Fruit fly (Drosophila melanogaster) whole organism, embryonic: Measurements from ENCODE around the gene CG4210.

Experiments
- BEAF-32 ChIP-seq: fragments of 200-800 bp; sonication (Bioruptor generic); optimal IDR thresholded peaks from 3 replicates; lab custom pipeline; 2017; ENCODE audit warnings: missing biosample characterization, missing genetic modification characterization, mild to moderate bottlenecking, moderate library complexity, missing genetic modification reagents
- CG10431 ChIP-seq: fragments of 200-800 bp; sonication (Bioruptor generic); optimal IDR thresholded peaks from 3 replicates; lab custom pipeline; 2018; ENCODE audit warnings: missing biosample characterization, mild to moderate bottlenecking, missing genetic modification characterization
- CG11723 ChIP-seq: fragments of 200-800 bp; sonication (Bioruptor generic); optimal IDR thresholded peaks from 2 replicates; lab custom pipeline; 2017; ENCODE audit warnings: missing biosample characterization, mild to moderate bottlenecking, missing genetic modification characterization
- CG12299 ChIP-seq: fragments of 200-800 bp; sonication (Bioruptor generic); optimal IDR thresholded peaks from 2 replicates; lab custom pipeline; 2018; ENCODE audit warnings: missing biosample characterization, mild to moderate bottlenecking, missing genetic modification characterization
- CG14441 ChIP-seq: fragments of 200-800 bp; sonication (Bioruptor generic); IDR thresholded peaks from 2 replicates; pipeline ENCODE4 v1.3.6; 2022; ENCODE audit warnings: missing biosample characterization, missing genetic modification characterization
- CG17186 ChIP-seq: fragments of 200-800 bp; sonication (Bioruptor generic); optimal IDR thresholded peaks from 3 replicates; lab custom pipeline; 2017; ENCODE audit warnings: missing biosample characterization, missing genetic modification reagents, missing genetic modification characterization
- CG17361 ChIP-seq: fragments of 200-800 bp; sonication (Bioruptor generic); IDR thresholded peaks from 3 replicates; pipeline ENCODE4 v1.3.6; 2022; ENCODE audit warnings: missing biosample characterization, missing genetic modification characterization
- CG17568 ChIP-seq: fragments of 200-800 bp; sonication (Bioruptor generic); optimal IDR thresholded peaks from 2 replicates; lab custom pipeline; 2018; ENCODE audit warnings: missing biosample characterization, mild to moderate bottlenecking, missing genetic modification characterization, moderate library complexity
- CG17802 ChIP-seq: fragments of 200-800 bp; sonication (Bioruptor generic); optimal IDR thresholded peaks from 2 replicates; lab custom pipeline; 2018; ENCODE audit warnings: missing biosample characterization, mild to moderate bottlenecking, missing genetic modification characterization, moderate library complexity
- CG18599 ChIP-seq: fragments of 200-800 bp; sonication (Bioruptor generic); optimal IDR thresholded peaks from 3 replicates; lab custom pipeline; 2017; ENCODE audit warnings: missing biosample characterization, missing genetic modification characterization, mild to moderate bottlenecking, moderate library complexity, missing genetic modification reagents
- CG3847 ChIP-seq: fragments of 200-800 bp; sonication (Bioruptor generic); IDR thresholded peaks from 2 replicates; pipeline ENCODE4 v1.3.6; 2022; ENCODE audit warnings: missing biosample characterization, missing genetic modification characterization
- CG4617 ChIP-seq: fragments of 200-800 bp; sonication (Bioruptor generic); optimal IDR thresholded peaks from 3 replicates; lab custom pipeline; 2016; ENCODE audit warnings: missing biosample characterization, missing genetic modification characterization, borderline replicate concordance
- CG4707 ChIP-seq: fragments of 200-800 bp; sonication (Bioruptor generic); optimal IDR thresholded peaks from 2 replicates; lab custom pipeline; 2018; ENCODE audit warnings: missing biosample characterization, mild to moderate bottlenecking, missing genetic modification characterization, moderate library complexity
- CG5953 ChIP-seq: fragments of 200-800 bp; sonication (Bioruptor generic); IDR thresholded peaks from 2 replicates; pipeline ENCODE4 v1.3.6; 2022; ENCODE audit warnings: missing biosample characterization, missing genetic modification characterization
- CG7357 ChIP-seq: fragments of 200-800 bp; sonication (Bioruptor generic); IDR thresholded peaks from 3 replicates; pipeline ENCODE4 v1.3.6; 2022; ENCODE audit warnings: missing biosample characterization, missing genetic modification characterization
- CG8089 ChIP-seq: fragments of 200-800 bp; sonication (Bioruptor generic); optimal IDR thresholded peaks from 3 replicates; lab custom pipeline; 2016; ENCODE audit warnings: missing biosample characterization, missing genetic modification characterization
- CG8478 ChIP-seq: fragments of >200 bp; optimal IDR thresholded peaks from 2 replicates; lab custom pipeline; 2018
- CG8944 ChIP-seq: fragments of 200-800 bp; sonication (Bioruptor generic); optimal IDR thresholded peaks from 3 replicates; lab custom pipeline; 2016; ENCODE audit warnings: missing biosample characterization, missing genetic modification characterization
- CTCF ChIP-seq: fragments of 200-800 bp; sonication (Bioruptor generic); optimal IDR thresholded peaks from 2 replicates; lab custom pipeline; 2017; ENCODE audit warnings: missing biosample characterization, mild to moderate bottlenecking, missing genetic modification characterization, moderate library complexity
- CoRest ChIP-seq: fragments of 200-800 bp; sonication (Bioruptor generic); optimal IDR thresholded peaks from 3 replicates; lab custom pipeline; 2018; ENCODE audit warnings: missing biosample characterization, mild to moderate bottlenecking, missing genetic modification characterization, moderate library complexity
- CrebB ChIP-seq: fragments of 200-800 bp; sonication (Bioruptor generic); optimal IDR thresholded peaks from 3 replicates; lab custom pipeline; 2018; ENCODE audit warnings: missing biosample characterization, mild to moderate bottlenecking, missing genetic modification characterization
- E2f2 ChIP-seq: fragments of 200-800 bp; sonication (Bioruptor generic); IDR thresholded peaks from 2 replicates; pipeline ENCODE4 v1.3.6; 2022; ENCODE audit warnings: missing biosample characterization, missing genetic modification characterization
- ERR ChIP-seq: fragments of 200-800 bp; sonication (Bioruptor generic); optimal IDR thresholded peaks from 2 replicates; lab custom pipeline; 2016; ENCODE audit warnings: missing biosample characterization, missing genetic modification characterization
- Gsc ChIP-seq: fragments of 200-800 bp; sonication (Bioruptor generic); IDR thresholded peaks from 2 replicates; pipeline ENCODE4 v1.3.6; 2022; ENCODE audit warnings: missing biosample characterization, missing genetic modification characterization
- HLH54F ChIP-seq: fragments of 200-800 bp; sonication (Bioruptor generic); optimal IDR thresholded peaks from 3 replicates; lab custom pipeline; 2016; ENCODE audit warnings: missing biosample characterization, missing genetic modification characterization
- HmgD ChIP-seq: fragments of 200-800 bp; sonication (Bioruptor generic); optimal IDR thresholded peaks from 3 replicates; lab custom pipeline; 2016; ENCODE audit warnings: missing biosample characterization, missing genetic modification characterization
- Meics ChIP-seq: fragments of 200-800 bp; sonication (Bioruptor generic); optimal IDR thresholded peaks from 2 replicates; lab custom pipeline; 2017; ENCODE audit warnings: missing biosample characterization, mild to moderate bottlenecking, missing genetic modification characterization
- Nf-YB ChIP-seq: fragments of 200-800 bp; sonication (Bioruptor generic); optimal IDR thresholded peaks from 3 replicates; lab custom pipeline; 2019; ENCODE audit warnings: missing biosample characterization, mild to moderate bottlenecking, missing genetic modification characterization, moderate library complexity
- Sry-δ ChIP-seq: fragments of 200-800 bp; sonication (Bioruptor generic); optimal IDR thresholded peaks from 2 replicates; lab custom pipeline; 2016; ENCODE audit warnings: missing biosample characterization, missing genetic modification characterization
- Taf1 ChIP-seq: fragments of 200-800 bp; sonication (Bioruptor generic); IDR thresholded peaks from 2 replicates; pipeline ENCODE4 v1.3.6; 2022; ENCODE audit warnings: missing biosample characterization, missing genetic modification characterization
- YL-1 ChIP-seq: fragments of 200-800 bp; sonication (Bioruptor generic); optimal IDR thresholded peaks from 3 replicates; lab custom pipeline; 2017; ENCODE audit warnings: missing biosample characterization, mild to moderate bottlenecking, missing genetic modification characterization
- abd-A ChIP-seq: fragments of 200-800 bp; sonication (Bioruptor generic); optimal IDR thresholded peaks from 3 replicates; lab custom pipeline; 2019; ENCODE audit warnings: missing biosample characterization, mild to moderate bottlenecking, missing genetic modification characterization, moderate library complexity
- az2 ChIP-seq: fragments of 200-800 bp; sonication (Bioruptor generic); optimal IDR thresholded peaks from 3 replicates; lab custom pipeline; 2016; ENCODE audit warnings: missing biosample characterization, missing genetic modification characterization
- bab2 ChIP-seq: fragments of 200-800 bp; sonication (Bioruptor generic); optimal IDR thresholded peaks from 2 replicates; lab custom pipeline; 2016; ENCODE audit warnings: missing biosample characterization, missing genetic modification characterization
- btn ChIP-seq: fragments of 200-800 bp; sonication (Bioruptor generic); optimal IDR thresholded peaks from 2 replicates; lab custom pipeline; 2016; ENCODE audit warnings: missing biosample characterization, missing genetic modification characterization
- crol ChIP-seq: fragments of 200-800 bp; sonication (Bioruptor generic); IDR thresholded peaks from 2 replicates; pipeline ENCODE4 v1.3.6; 2022; ENCODE audit warnings: missing biosample characterization, missing genetic modification characterization
- dmrt11E ChIP-seq: fragments of 200-800 bp; sonication (Bioruptor generic); optimal IDR thresholded peaks from 3 replicates; lab custom pipeline; 2018; ENCODE audit warnings: missing biosample characterization, mild to moderate bottlenecking, missing genetic modification characterization, moderate library complexity
- ewg ChIP-seq: fragments of 200-800 bp; sonication (Bioruptor generic); optimal IDR thresholded peaks from 3 replicates; lab custom pipeline; 2017; ENCODE audit warnings: mild to moderate bottlenecking, missing biosample characterization, missing genetic modification reagents, missing genetic modification characterization
- grau ChIP-seq: fragments of 200-800 bp; optimal IDR thresholded peaks from 3 replicates; lab custom pipeline; 2019; ENCODE audit warnings: missing biosample characterization, mild to moderate bottlenecking, missing genetic modification characterization, moderate library complexity
- lilli ChIP-seq: fragments of 200-800 bp; sonication (Bioruptor generic); optimal IDR thresholded peaks from 3 replicates; lab custom pipeline; 2016; ENCODE audit warnings: missing biosample characterization, missing genetic modification characterization
- prd ChIP-seq, 3 experiments: fragments of >200 bp in 2 of 3; fragments of 200-800 bp in 1 of 3; sonication (Bioruptor generic) in 1 of 3; optimal IDR thresholded peaks in 2 of 3; IDR thresholded peaks in 1 of 3; 2 replicates in 2 of 3; 3 replicates in 1 of 3; pipeline versions ENCODE4 v1.3.6 to Lab custom; 2017 to 2022; ENCODE audit warnings: missing biosample characterization in 1 of 3, missing genetic modification characterization in 1 of 3
- pzg ChIP-seq: fragments of 200-800 bp; sonication (Bioruptor generic); optimal IDR thresholded peaks from 3 replicates; lab custom pipeline; 2018; ENCODE audit warnings: missing biosample characterization, mild to moderate bottlenecking, missing genetic modification characterization, moderate library complexity
- shn ChIP-seq: fragments of 200-800 bp; sonication (Bioruptor generic); optimal IDR thresholded peaks from 3 replicates; lab custom pipeline; 2016; ENCODE audit warnings: missing biosample characterization, missing genetic modification characterization
- sisA ChIP-seq: fragments of 200-800 bp; sonication (Bioruptor generic); IDR thresholded peaks from 2 replicates; pipeline ENCODE4 v1.3.6; 2022; ENCODE audit warnings: missing biosample characterization, missing genetic modification characterization
- trem ChIP-seq: fragments of 200-800 bp; optimal IDR thresholded peaks from 3 replicates; lab custom pipeline; 2019; ENCODE audit warnings: missing biosample characterization, mild to moderate bottlenecking, missing genetic modification characterization, moderate library complexity
- unpg ChIP-seq: fragments of 200-800 bp; sonication (Bioruptor generic); optimal IDR thresholded peaks from 3 replicates; lab custom pipeline; 2018; ENCODE audit warnings: missing biosample characterization, mild to moderate bottlenecking, missing genetic modification characterization, moderate library complexity
- wdn ChIP-seq: fragments of 200-800 bp; sonication (Bioruptor generic); IDR thresholded peaks from 2 replicates; pipeline ENCODE4 v1.3.6; 2022; ENCODE audit warnings: missing biosample characterization, missing genetic modification characterization
- wor ChIP-seq: fragments of 200-800 bp; sonication (Bioruptor generic); IDR thresholded peaks from 2 replicates; pipeline ENCODE4 v1.3.6; 2022; ENCODE audit warnings: missing biosample characterization, missing genetic modification characterization
- zen2 ChIP-seq: fragments of 200-800 bp; sonication (Bioruptor generic); IDR thresholded peaks from 3 replicates; pipeline ENCODE4 v1.3.6; 2022; ENCODE audit warnings: missing biosample characterization, missing genetic modification characterization; ENCODE audit not compliant: partially characterized antibody

The CG4210 gene

DNA sequence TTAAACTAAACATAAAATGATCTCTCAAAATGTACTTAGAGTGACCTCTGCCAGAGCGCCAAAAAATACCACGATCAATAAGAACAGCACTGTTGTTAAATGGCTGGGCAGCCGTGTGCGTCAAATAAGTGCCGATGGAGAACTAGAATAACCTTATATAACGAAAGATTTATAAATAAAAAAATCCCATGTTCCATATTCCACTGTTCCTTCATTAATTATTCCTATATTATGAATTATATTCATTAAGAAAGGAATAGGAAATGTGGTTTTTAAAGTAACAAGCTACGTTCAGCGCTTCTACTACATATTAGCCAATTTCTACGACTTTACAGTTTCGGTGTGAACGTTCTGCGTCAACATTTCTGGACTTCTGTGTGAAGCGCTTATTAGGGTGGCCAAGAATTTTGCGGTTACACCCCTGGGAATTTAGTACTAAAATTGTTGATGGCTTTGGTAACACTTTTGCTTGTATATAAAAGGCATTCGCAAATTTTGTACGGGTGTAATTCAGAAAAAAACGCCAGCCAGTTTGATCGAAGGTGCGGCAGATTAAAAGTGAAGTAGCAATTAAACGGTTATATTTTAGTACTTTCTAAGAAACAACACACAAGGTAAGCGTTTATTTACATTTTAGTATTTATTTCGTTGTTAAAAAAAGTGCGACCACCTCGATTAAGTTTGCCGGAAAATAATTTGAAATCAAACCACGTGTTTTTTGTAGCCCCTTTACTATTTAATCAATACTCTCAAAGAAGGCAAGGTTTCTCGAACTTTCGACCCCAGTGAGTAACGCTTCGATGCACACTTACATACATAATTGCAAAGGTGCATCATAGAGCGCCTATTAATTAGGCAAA lies 28.6 kb downstream of the CG4210 start, which contains the start of the genes tefu and Hsc70-4 (continued):
- TF ChIP-seq CG17361 (GFP tag; lab: Robert Waterston, UW) (peak; percentile 91), lilli (GFP tag; lab: Kevin White, UChicago) (peak; percentile 69), CG18599 (GFP tag; lab: Kevin White, UChicago) (peak; percentile 41), E2f2 (GFP tag; lab: Robert Waterston, UW) (peak; percentile 71), ERR (GFP tag; lab: Kevin White, UChicago) (no peak), grau (peak; percentile 80), Gsc (peak; percentile 42; the same call in 1 of the 2 replicates), sisA (peak; percentile 90), CG7357 (GFP tag; lab: Robert Waterston, UW) (peak; percentile 99), trem (tag; lab: Kevin White, UChicago) (peak; percentile 65), Sry-δ (peak; percentile 53), CG10431 (GFP tag; lab: Kevin White, UChicago) (no peak), crol (no peak), wor (GFP tag; lab: Robert Waterston, UW) (peak; percentile 60), CG4707 (GFP tag; lab: Kevin White, UChicago) (no peak), CG3847 (GFP tag; lab: Robert Waterston, UW) (peak; percentile 88), CoRest (peak; percentile 91), YL-1 (GFP tag; lab: Kevin White, UChicago) (peak; percentile 44), CG12299 (tag; lab: Kevin White, UChicago) (peak; percentile 27), CG11723 (GFP tag; lab: Kevin White, UChicago) (peak; percentile 69), CG14441 (GFP tag; lab: Robert Waterston, UW) (peak; percentile 86), wdn (GFP tag; lab: Robert Waterston, UW) (peak; percentile 62; the same call in 1 of the 2 replicates), Nf-YB (GFP tag; lab: Kevin White, UChicago) (no peak), btn (GFP tag; lab: Kevin White, UChicago) (no peak), az2 (peak; percentile 65), unpg (GFP tag; lab: Kevin White, UChicago) (peak; percentile 62), CTCF (GFP tag; lab: Kevin White, UChicago) (no peak), HLH54F (GFP tag; lab: Kevin White, UChicago) (peak; percentile 75), Meics (GFP tag; lab: Kevin White, UChicago) (peak; percentile 80), BEAF-32 (GFP tag; lab: Kevin White, UChicago) (peak; percentile 58), CG8944 (GFP tag; lab: Kevin White, UChicago) (peak; percentile 48), CG17186 (peak; percentile 89), shn (peak; percentile 77), dmrt11E (peak; percentile 73), bab2 (peak; percentile 55), prd (optimal IDR thresholded peaks at IDR 0.05; lab: Kevin White, UChicago) (no peak), prd (GFP tag; IDR thresholded peaks at IDR 0.05; lab: Robert Waterston, UW) (peak; percentile 88), Taf1 (GFP tag; lab: Robert Waterston, UW) (no peak; the same call in 1 of the 2 replicates), HmgD (peak; percentile 34), CG4617 (GFP tag; lab: Kevin White, UChicago) (peak; percentile 38), CG8478 (lab: Kevin White, UChicago) (no peak), CrebB (tag; lab: Kevin White, UChicago) (peak; percentile 23), ewg (GFP tag; lab: Kevin White, UChicago) (peak; percentile 60), CG5953 (GFP tag; lab: Robert Waterston, UW) (0 out of 2 replicates have a peak, but pooled peaks have one; percentile 34), CG17802 (tag; lab: Kevin White, UChicago) (peak; percentile 97), abd-A (tag; lab: Kevin White, UChicago) (no peak), zen2 (GFP tag; lab: Robert Waterston, UW) (no peak), pzg (GFP tag; lab: Kevin White, UChicago) (peak; percentile 91), CG8089 (peak; percentile 53), CG17568 (no peak)
